Fruit fly (Drosophila melanogaster) whole organism, embryonic: Measurements from ENCODE around the gene Tnpo-SR.

Experiments used
- CG10462 ChIP-seq: fragments of 200-800 bp; sonication (Bioruptor generic); optimal IDR thresholded peaks from 2 replicates; lab custom pipeline; 2016; ENCODE audit warnings: missing biosample characterization, missing genetic modification characterization
- CG11247 ChIP-seq: fragments of 200-800 bp; sonication (Bioruptor generic); IDR thresholded peaks from 2 replicates; pipeline ENCODE4 v1.3.6; 2022; ENCODE audit warnings: missing biosample characterization, missing genetic modification characterization
- CG16779 ChIP-seq: fragments of 200-800 bp; sonication (Bioruptor generic); IDR thresholded peaks from 2 replicates; pipeline ENCODE4 v1.3.6; 2022; ENCODE audit warnings: missing biosample characterization, missing genetic modification characterization
- CG17186 ChIP-seq: fragments of 200-800 bp; sonication (Bioruptor generic); optimal IDR thresholded peaks from 3 replicates; lab custom pipeline; 2017; ENCODE audit warnings: missing biosample characterization, missing genetic modification reagents, missing genetic modification characterization
- CG1792 ChIP-seq: fragments of 200-800 bp; sonication (Bioruptor generic); optimal IDR thresholded peaks from 2 replicates; lab custom pipeline; 2016; ENCODE audit warnings: missing biosample characterization, missing genetic modification characterization
- CG2199 ChIP-seq: fragments of 200-800 bp; sonication (Bioruptor generic); IDR thresholded peaks from 3 replicates; pipeline ENCODE4 v1.3.6; 2022; ENCODE audit warnings: missing biosample characterization, missing genetic modification characterization
- CG30403 ChIP-seq: fragments of 200-800 bp; sonication (Bioruptor generic); optimal IDR thresholded peaks from 3 replicates; lab custom pipeline; 2016; ENCODE audit warnings: missing biosample characterization, missing genetic modification characterization
- CG4360 ChIP-seq: fragments of 200-800 bp; sonication (Bioruptor generic); IDR thresholded peaks from 2 replicates; pipeline ENCODE4 v1.3.6; 2022; ENCODE audit warnings: missing biosample characterization, missing genetic modification characterization
- CG4617 ChIP-seq: fragments of 200-800 bp; sonication (Bioruptor generic); optimal IDR thresholded peaks from 3 replicates; lab custom pipeline; 2016; ENCODE audit warnings: missing biosample characterization, missing genetic modification characterization, borderline replicate concordance
- CG6689 ChIP-seq: fragments of 200-800 bp; sonication (Bioruptor generic); IDR thresholded peaks from 2 replicates; pipeline ENCODE4 v1.3.6; 2022; ENCODE audit warnings: missing biosample characterization, missing genetic modification characterization
- CG7372 ChIP-seq: fragments of 200-800 bp; sonication (Bioruptor generic); IDR thresholded peaks from 2 replicates; pipeline ENCODE4 v1.3.6; 2022; ENCODE audit warnings: missing biosample characterization, missing genetic modification characterization
- Dbx ChIP-seq: fragments of 200-800 bp; sonication (Bioruptor generic); IDR thresholded peaks from 3 replicates; pipeline ENCODE4 v1.3.6; 2022; ENCODE audit warnings: missing biosample characterization, missing genetic modification characterization
- Gsc ChIP-seq: fragments of 200-800 bp; sonication (Bioruptor generic); IDR thresholded peaks from 2 replicates; pipeline ENCODE4 v1.3.6; 2022; ENCODE audit warnings: missing biosample characterization, missing genetic modification characterization
- HLH3B ChIP-seq: fragments of 200-800 bp; sonication (Bioruptor generic); IDR thresholded peaks from 2 replicates; pipeline ENCODE4 v1.3.6; 2022; ENCODE audit warnings: missing biosample characterization, missing genetic modification characterization
- Lpt ChIP-seq: fragments of >200 bp; optimal IDR thresholded peaks from 2 replicates; lab custom pipeline; 2018; ENCODE audit warnings: missing biosample characterization, missing genetic modification characterization
- Med ChIP-seq: fragments of 200-800 bp; sonication (Bioruptor generic); peaks from one replicate; lab custom pipeline; 2016; ENCODE audit warnings: missing biosample characterization, missing genetic modification characterization, mild to moderate bottlenecking, inconsistent platforms, moderate library complexity
- Mrtf ChIP-seq: fragments of 200-800 bp; sonication (Bioruptor generic); IDR thresholded peaks from 3 replicates; pipeline ENCODE4 v1.3.6; 2022; ENCODE audit warnings: missing biosample characterization, missing genetic modification characterization
- NC2α ChIP-seq: fragments of 200-800 bp; sonication (Bioruptor generic); optimal IDR thresholded peaks from 2 replicates; lab custom pipeline; 2016; ENCODE audit warnings: missing biosample characterization, missing genetic modification characterization
- Nf-YA ChIP-seq: fragments of 200-800 bp; sonication (Bioruptor generic); IDR thresholded peaks from 2 replicates; pipeline ENCODE4 v1.3.6; 2022; ENCODE audit warnings: missing biosample characterization, missing genetic modification characterization
- Oli ChIP-seq: fragments of 200-800 bp; sonication (Bioruptor generic); optimal IDR thresholded peaks from 2 replicates; lab custom pipeline; 2018; ENCODE audit warnings: missing biosample characterization, mild to moderate bottlenecking, missing genetic modification characterization, moderate library complexity
- Ptx1 ChIP-seq: fragments of 200-800 bp; sonication (Bioruptor generic); IDR thresholded peaks from 2 replicates; pipeline ENCODE4 v1.3.6; 2022; ENCODE audit warnings: missing biosample characterization, missing genetic modification characterization
- Spps ChIP-seq: fragments of 200-800 bp; sonication (Bioruptor generic); optimal IDR thresholded peaks from 2 replicates; lab custom pipeline; 2018; ENCODE audit warnings: missing biosample characterization, mild to moderate bottlenecking, missing genetic modification characterization
- Ssrp ChIP-seq: fragments of 200-800 bp; sonication (Bioruptor generic); optimal IDR thresholded peaks from 2 replicates; lab custom pipeline; 2018; ENCODE audit warnings: missing biosample characterization, mild to moderate bottlenecking, missing genetic modification characterization, moderate library complexity
- abd-A ChIP-seq: fragments of 200-800 bp; sonication (Bioruptor generic); optimal IDR thresholded peaks from 3 replicates; lab custom pipeline; 2019; ENCODE audit warnings: missing biosample characterization, mild to moderate bottlenecking, missing genetic modification characterization, moderate library complexity
- al ChIP-seq: fragments of 200-800 bp; sonication (Bioruptor generic); IDR thresholded peaks from 2 replicates; pipeline ENCODE4 v1.3.6; 2022; ENCODE audit warnings: missing biosample characterization, missing genetic modification characterization
- ash1 ChIP-seq: fragments of 200-800 bp; sonication (Bioruptor generic); optimal IDR thresholded peaks from 2 replicates; lab custom pipeline; 2018; ENCODE audit warnings: missing biosample characterization, mild to moderate bottlenecking, missing genetic modification characterization
- bbx ChIP-seq: fragments of 200-800 bp; sonication (Bioruptor generic); IDR thresholded peaks from 2 replicates; pipeline ENCODE4 v1.3.6; 2022; ENCODE audit warnings: missing biosample characterization, missing genetic modification characterization; ENCODE audit not compliant: partially characterized antibody
- cas ChIP-seq: fragments of 200-800 bp; sonication (Bioruptor generic); IDR thresholded peaks from 2 replicates; pipeline ENCODE4 v1.3.6; 2022; ENCODE audit warnings: missing biosample characterization, missing genetic modification characterization
- cato ChIP-seq: fragments of 200-800 bp; sonication (Bioruptor generic); optimal IDR thresholded peaks from 2 replicates; lab custom pipeline; 2016; ENCODE audit warnings: missing biosample characterization, missing genetic modification characterization, borderline replicate concordance
- crc ChIP-seq: fragments of 200-800 bp; sonication (Bioruptor generic); optimal IDR thresholded peaks from 2 replicates; lab custom pipeline; 2016; ENCODE audit warnings: missing biosample characterization, missing genetic modification characterization
- ewg ChIP-seq: fragments of 200-800 bp; sonication (Bioruptor generic); optimal IDR thresholded peaks from 3 replicates; lab custom pipeline; 2017; ENCODE audit warnings: mild to moderate bottlenecking, missing biosample characterization, missing genetic modification reagents, missing genetic modification characterization
- eyg ChIP-seq: fragments of 200-800 bp; sonication (Bioruptor generic); optimal IDR thresholded peaks from 3 replicates; lab custom pipeline; 2016; ENCODE audit warnings: missing biosample characterization, missing genetic modification characterization
- fd64A ChIP-seq: fragments of 200-800 bp; sonication (Bioruptor generic); optimal IDR thresholded peaks from 3 replicates; lab custom pipeline; 2018; ENCODE audit warnings: missing biosample characterization, mild to moderate bottlenecking, missing genetic modification characterization
- gcm2 ChIP-seq: fragments of 200-800 bp; sonication (Bioruptor generic); optimal IDR thresholded peaks from 2 replicates; lab custom pipeline; 2016; ENCODE audit warnings: missing biosample characterization, missing genetic modification characterization
- ind ChIP-seq: fragments of 200-800 bp; sonication (Bioruptor generic); optimal IDR thresholded peaks from 3 replicates; lab custom pipeline; 2016; ENCODE audit warnings: missing biosample characterization, missing genetic modification characterization
- knrl ChIP-seq: fragments of 200-800 bp; sonication (Bioruptor generic); IDR thresholded peaks from 3 replicates; pipeline ENCODE4 v1.3.6; 2022; ENCODE audit warnings: missing biosample characterization, missing genetic modification characterization; ENCODE audit not compliant: partially characterized antibody
- lola ChIP-seq, 3 experiments: fragments of >200 bp in 2 of 3; fragments of 200-800 bp in 1 of 3; sonication (Bioruptor generic) in 1 of 3; optimal IDR thresholded peaks; 2 replicates each; lab custom pipeline; 2017 to 2019; ENCODE audit warnings: missing biosample characterization in 3 of 3, missing genetic modification characterization in 3 of 3, mild to moderate bottlenecking in 1 of 3, moderate library complexity in 1 of 3
- p53 ChIP-seq: fragments of 200-800 bp; sonication (Bioruptor generic); optimal IDR thresholded peaks from 2 replicates; lab custom pipeline; 2016; ENCODE audit warnings: missing biosample characterization, missing genetic modification characterization
- sr ChIP-seq: fragments of 200-800 bp; sonication (Bioruptor generic); IDR thresholded peaks from 3 replicates; pipeline ENCODE4 v1.3.6; 2022; ENCODE audit warnings: missing biosample characterization, missing genetic modification characterization
- tin ChIP-seq: fragments of 200-800 bp; sonication (Bioruptor generic); optimal IDR thresholded peaks from 3 replicates; lab custom pipeline; 2016; ENCODE audit warnings: missing biosample characterization, missing genetic modification characterization
- tll ChIP-seq, 2 experiments: fragments of 200-800 bp in 1 of 2; fragments of >200 bp in 1 of 2; sonication (Bioruptor generic) in 1 of 2; optimal IDR thresholded peaks; 2 replicates each; lab custom pipeline; 2017 to 2019; ENCODE audit warnings: missing biosample characterization in 2 of 2, missing genetic modification characterization in 2 of 2, mild to moderate bottlenecking in 1 of 2, moderate library complexity in 1 of 2
- trem ChIP-seq: fragments of 200-800 bp; optimal IDR thresholded peaks from 3 replicates; lab custom pipeline; 2019; ENCODE audit warnings: missing biosample characterization, mild to moderate bottlenecking, missing genetic modification characterization, moderate library complexity
- vvl ChIP-seq: fragments of 200-800 bp; sonication (Bioruptor generic); IDR thresholded peaks from 2 replicates; pipeline ENCODE4 v1.3.6; 2022; ENCODE audit warnings: missing biosample characterization, missing genetic modification characterization
- z ChIP-seq: fragments of 200-800 bp; sonication (Bioruptor generic); IDR thresholded peaks from 3 replicates; pipeline ENCODE4 v1.3.6; 2022; ENCODE audit warnings: missing biosample characterization, missing genetic modification characterization

Gene Tnpo-SR

dm6 chr2L:2752460-2753411 is 7.0 kb upstream of the Tnpo-SR start, which contains the start of gene Pgk (continued):
- TF ChIP-seq sr (GFP tag; lab: Robert Waterston, UW) (no peak), ind (no peak), Ptx1 (GFP tag; lab: Robert Waterston, UW) (no peak), z (GFP tag; lab: Robert Waterston, UW) (no peak), abd-A (tag; lab: Kevin White, UChicago) (peak; percentile 82), tll (GFP tag; optimal IDR thresholded peaks at IDR 0.05; lab: Kevin White, UChicago) (no peak), gcm2 (GFP tag; lab: Kevin White, UChicago) (peak; percentile 16), Dbx (no peak), NC2α (peak; percentile 78), CG7372 (no peak), crc (no peak), Nf-YA (GFP tag; lab: Robert Waterston, UW) (no peak), knrl (GFP tag; lab: Robert Waterston, UW) (no peak), CG4617 (no peak), tin (GFP tag; lab: Kevin White, UChicago) (no peak), CG6689 (GFP tag; lab: Robert Waterston, UW) (no peak), ewg (peak; percentile 87), CG1792 (GFP tag; lab: Kevin White, UChicago) (no peak), eyg (GFP tag; lab: Kevin White, UChicago) (peak; percentile 28), trem (peak; percentile 54), Mrtf (GFP tag; lab: Robert Waterston, UW) (no peak), ash1 (GFP tag; lab: Kevin White, UChicago) (no peak), Oli (peak; percentile 38), vvl (no peak), al (GFP tag; lab: Robert Waterston, UW) (no peak), cas (no peak), Lpt (GFP tag; lab: Kevin White, UChicago) (peak; percentile 49), fd64A (no peak), CG16779 (GFP tag; lab: Robert Waterston, UW) (no peak), CG17186 (GFP tag; lab: Kevin White, UChicago) (peak; percentile 93), cato (GFP tag; lab: Kevin White, UChicago) (no peak), CG11247 (GFP tag; lab: Robert Waterston, UW) (no peak), Spps (peak; percentile 25), bbx (no peak), CG10462 (GFP tag; lab: Kevin White, UChicago) (no peak), Med (peak; percentile 88), CG30403 (GFP tag; lab: Kevin White, UChicago) (no peak), Gsc (GFP tag; lab: Robert Waterston, UW) (no peak), Ssrp (no peak), HLH3B (no peak), CG4360 (GFP tag; lab: Robert Waterston, UW) (no peak), lola (GFP tag; optimal IDR thresholded peaks at IDR 0.05; lab: Kevin White, UChicago) (peak in 1 of 3 experiments; percentile 0), CG2199 (GFP tag; lab: Robert Waterston, UW) (no peak), p53 (GFP tag; lab: Kevin White, UChicago) (peak; percentile 98)
- TF ChIP-seq, all 482 proteins: peak for 195
